Fruit fly (Drosophila melanogaster) whole organism, prepupa: ENCODE data around the gene CG43965.

Experiments used
- CG10631 ChIP-seq: fragments of 200-800 bp; sonication (Bioruptor generic); optimal IDR thresholded peaks from 2 replicates; lab custom pipeline; 2016; ENCODE audit warnings: missing biosample characterization, missing genetic modification characterization
- CG10669 ChIP-seq: fragments of 200-800 bp; sonication (Bioruptor generic); optimal IDR thresholded peaks from 3 replicates; lab custom pipeline; 2018; ENCODE audit warnings: missing biosample characterization, mild to moderate bottlenecking, missing genetic modification characterization, moderate library complexity
- CG11294 ChIP-seq: fragments of 200-800 bp; sonication (Bioruptor generic); IDR thresholded peaks from 2 replicates; pipeline ENCODE4 v1.3.6; 2022; ENCODE audit warnings: missing biosample characterization, missing genetic modification characterization
- CG11762 ChIP-seq: fragments of 200-800 bp; sonication (Bioruptor generic); optimal IDR thresholded peaks from 3 replicates; lab custom pipeline; 2016; ENCODE audit warnings: missing biosample characterization, missing genetic modification characterization; ENCODE audit not compliant: insufficient read depth
- CG11902 ChIP-seq: fragments of 200-800 bp; sonication (Bioruptor generic); optimal IDR thresholded peaks from 3 replicates; lab custom pipeline; 2016; ENCODE audit warnings: missing biosample characterization, missing genetic modification characterization
- CG1621 ChIP-seq: fragments of 200-800 bp; sonication (Bioruptor generic); optimal IDR thresholded peaks from 3 replicates; lab custom pipeline; 2018; ENCODE audit warnings: missing biosample characterization, mild to moderate bottlenecking, missing genetic modification characterization
- CG16779 ChIP-seq: fragments of 200-800 bp; sonication (Bioruptor generic); optimal IDR thresholded peaks from 3 replicates; lab custom pipeline; 2017; ENCODE audit warnings: missing biosample characterization, mild to moderate bottlenecking, missing genetic modification characterization
- CG3032 ChIP-seq: fragments of 200-800 bp; optimal IDR thresholded peaks from 2 replicates; lab custom pipeline; 2019; ENCODE audit warnings: missing biosample characterization, mild to moderate bottlenecking, missing genetic modification characterization, moderate library complexity
- CG32006 ChIP-seq: fragments of 200-800 bp; sonication (Bioruptor generic); optimal IDR thresholded peaks from 3 replicates; lab custom pipeline; 2017; ENCODE audit warnings: missing biosample characterization, mild to moderate bottlenecking, missing genetic modification characterization
- CG34406 ChIP-seq: fragments of 200-800 bp; sonication (Bioruptor generic); optimal IDR thresholded peaks from 3 replicates; lab custom pipeline; 2016; ENCODE audit warnings: missing biosample characterization, missing genetic modification characterization
- CG3919 ChIP-seq: fragments of 200-800 bp; sonication (Bioruptor generic); optimal IDR thresholded peaks from 3 replicates; lab custom pipeline; 2016; ENCODE audit warnings: missing biosample characterization, missing genetic modification characterization
- CG4318 ChIP-seq: fragments of 200-800 bp; sonication (Bioruptor generic); optimal IDR thresholded peaks from 3 replicates; lab custom pipeline; 2017; ENCODE audit warnings: missing biosample characterization, mild to moderate bottlenecking, missing genetic modification characterization
- CG6792 ChIP-seq: fragments of 200-800 bp; sonication (Bioruptor generic); optimal IDR thresholded peaks from 3 replicates; lab custom pipeline; 2016; ENCODE audit warnings: missing biosample characterization, missing genetic modification characterization
- CG6808 ChIP-seq: fragments of 200-800 bp; sonication (Bioruptor generic); optimal IDR thresholded peaks from 3 replicates; lab custom pipeline; 2017; ENCODE audit warnings: missing biosample characterization, missing genetic modification characterization, mild to moderate bottlenecking, moderate library complexity, missing genetic modification reagents
- CG6854 ChIP-seq: fragments of 200-800 bp; sonication (Bioruptor generic); optimal IDR thresholded peaks from 2 replicates; lab custom pipeline; 2017; ENCODE audit warnings: missing biosample characterization, mild to moderate bottlenecking, missing genetic modification characterization
- CG7368 ChIP-seq: fragments of 200-800 bp; sonication (Bioruptor generic); optimal IDR thresholded peaks from 3 replicates; lab custom pipeline; 2016; ENCODE audit warnings: missing biosample characterization, missing genetic modification characterization
- CG8119 ChIP-seq: fragments of 200-800 bp; sonication (Bioruptor generic); IDR thresholded peaks from 3 replicates; pipeline ENCODE4 v1.3.6; 2022; ENCODE audit warnings: missing biosample characterization, missing genetic modification characterization
- CG8319 ChIP-seq: fragments of 200-800 bp; sonication (Bioruptor generic); optimal IDR thresholded peaks from 3 replicates; lab custom pipeline; 2016; ENCODE audit warnings: missing biosample characterization, missing genetic modification characterization
- CG9139 ChIP-seq: fragments of 200-800 bp; sonication (Bioruptor generic); optimal IDR thresholded peaks from 3 replicates; lab custom pipeline; 2017; ENCODE audit warnings: missing biosample characterization, mild to moderate bottlenecking, missing genetic modification characterization
- Eip75B ChIP-seq: fragments of 200-800 bp; sonication (Bioruptor generic); optimal IDR thresholded peaks from 3 replicates; lab custom pipeline; 2016; ENCODE audit warnings: missing biosample characterization, missing genetic modification characterization
- Eip78C ChIP-seq: fragments of 200-800 bp; sonication (Bioruptor generic); peaks from one replicate; lab custom pipeline; 2016; ENCODE audit warnings: missing biosample characterization, missing genetic modification characterization
- Eip93F ChIP-seq: fragments of 200-800 bp; sonication (Bioruptor generic); optimal IDR thresholded peaks from 2 replicates; lab custom pipeline; 2016; ENCODE audit warnings: missing biosample characterization, mild to moderate bottlenecking, missing genetic modification characterization
- Ets21C ChIP-seq: fragments of 200-800 bp; sonication (Bioruptor generic); optimal IDR thresholded peaks from 3 replicates; lab custom pipeline; 2016; ENCODE audit warnings: missing biosample characterization, missing genetic modification characterization
- Gug ChIP-seq: fragments of 200-800 bp; sonication (Bioruptor generic); IDR thresholded peaks from 2 replicates; pipeline ENCODE4 v1.3.6; 2022; ENCODE audit warnings: missing biosample characterization, missing genetic modification characterization
- Hr38 ChIP-seq: sonication (Bioruptor generic); optimal IDR thresholded peaks from 2 replicates; lab custom pipeline; 2016; ENCODE audit warnings: missing biosample characterization, missing genetic modification characterization
- Hr39 ChIP-seq: fragments of 200-800 bp; sonication (Bioruptor generic); optimal IDR thresholded peaks from 2 replicates; lab custom pipeline; 2016; ENCODE audit warnings: missing biosample characterization, missing genetic modification characterization
- Hr4 ChIP-seq: fragments of 200-800 bp; sonication (Bioruptor generic); optimal IDR thresholded peaks from 3 replicates; lab custom pipeline; 2016; ENCODE audit warnings: missing biosample characterization, missing genetic modification characterization
- Lpt ChIP-seq: fragments of 200-800 bp; sonication (Bioruptor generic); optimal IDR thresholded peaks from 3 replicates; lab custom pipeline; 2016; ENCODE audit warnings: missing biosample characterization, missing genetic modification characterization
- OdsH ChIP-seq: fragments of 200-800 bp; sonication (Bioruptor generic); optimal IDR thresholded peaks from 3 replicates; lab custom pipeline; 2016; ENCODE audit warnings: missing biosample characterization, missing genetic modification characterization
- Smox ChIP-seq: fragments of 200-800 bp; sonication (Bioruptor generic); optimal IDR thresholded peaks from 3 replicates; lab custom pipeline; 2016; ENCODE audit warnings: missing biosample characterization, missing genetic modification characterization
- Sox102F ChIP-seq: fragments of 200-800 bp; sonication (Bioruptor generic); optimal IDR thresholded peaks from 2 replicates; lab custom pipeline; 2016; ENCODE audit warnings: missing biosample characterization, mild to moderate bottlenecking, missing genetic modification characterization
- Sox15 ChIP-seq: fragments of 200-800 bp; sonication (Bioruptor generic); optimal IDR thresholded peaks from 3 replicates; lab custom pipeline; 2016; ENCODE audit warnings: missing biosample characterization, missing genetic modification characterization
- acj6 ChIP-seq: fragments of 200-800 bp; sonication (Bioruptor generic); optimal IDR thresholded peaks from 3 replicates; lab custom pipeline; 2016; ENCODE audit warnings: missing biosample characterization, missing genetic modification characterization
- cyc ChIP-seq: fragments of 200-800 bp; sonication (Bioruptor generic); optimal IDR thresholded peaks from 3 replicates; lab custom pipeline; 2016; ENCODE audit warnings: missing biosample characterization, missing genetic modification characterization
- dsx ChIP-seq: fragments of 200-800 bp; optimal IDR thresholded peaks from 3 replicates; lab custom pipeline; 2019; ENCODE audit warnings: missing biosample characterization, mild to moderate bottlenecking, missing genetic modification characterization, moderate library complexity; ENCODE audit not compliant: poor library complexity, severe bottlenecking
- eg ChIP-seq: fragments of 200-800 bp; sonication (Bioruptor generic); IDR thresholded peaks from 3 replicates; pipeline ENCODE4 v1.3.6; 2022; ENCODE audit warnings: missing biosample characterization, missing genetic modification characterization
- esn ChIP-seq: fragments of 200-800 bp; sonication (Bioruptor generic); optimal IDR thresholded peaks from 2 replicates; lab custom pipeline; 2016; ENCODE audit warnings: missing biosample characterization, mild to moderate bottlenecking, missing genetic modification characterization, moderate library complexity
- fd59A ChIP-seq: fragments of 200-800 bp; sonication (Bioruptor generic); optimal IDR thresholded peaks from 2 replicates; lab custom pipeline; 2017; ENCODE audit warnings: missing biosample characterization, mild to moderate bottlenecking, missing genetic modification characterization, missing genetic modification reagents
- fd85E ChIP-seq: fragments of 200-800 bp; sonication (Bioruptor generic); optimal IDR thresholded peaks from 3 replicates; lab custom pipeline; 2016; ENCODE audit warnings: missing biosample characterization, missing genetic modification characterization
- fkh ChIP-seq: fragments of 200-800 bp; sonication (Bioruptor generic); optimal IDR thresholded peaks from 3 replicates; lab custom pipeline; 2017; ENCODE audit warnings: missing biosample characterization, mild to moderate bottlenecking, missing genetic modification characterization, moderate library complexity
- net ChIP-seq: fragments of 200-800 bp; sonication (Bioruptor generic); optimal IDR thresholded peaks from 3 replicates; lab custom pipeline; 2016; ENCODE audit warnings: missing biosample characterization, missing genetic modification characterization
- pdm3 ChIP-seq: fragments of 200-800 bp; sonication (Bioruptor generic); optimal IDR thresholded peaks from 3 replicates; lab custom pipeline; 2016; ENCODE audit warnings: missing biosample characterization, missing genetic modification characterization
- salr ChIP-seq, 2 experiments: fragments of 200-800 bp; sonication (Bioruptor generic); optimal IDR thresholded peaks; 3 replicates each; lab custom pipeline; 2016 to 2018; ENCODE audit warnings: missing biosample characterization in 2 of 2, missing genetic modification characterization in 2 of 2, mild to moderate bottlenecking in 1 of 2
- spab ChIP-seq: fragments of 200-800 bp; sonication (Bioruptor generic); optimal IDR thresholded peaks from 2 replicates; lab custom pipeline; 2017; ENCODE audit warnings: missing biosample characterization, mild to moderate bottlenecking, missing genetic modification characterization, missing genetic modification reagents
- ss ChIP-seq, 2 experiments: fragments of 200-800 bp; sonication (Bioruptor generic); optimal IDR thresholded peaks; 2 replicates in 1 of 2; 3 replicates in 1 of 2; lab custom pipeline; 2017 to 2018; ENCODE audit warnings: mild to moderate bottlenecking in 2 of 2, missing biosample characterization in 2 of 2, missing genetic modification characterization in 2 of 2, moderate library complexity in 1 of 2
- svp ChIP-seq: fragments of 200-800 bp; sonication (Bioruptor generic); peaks from one replicate; lab custom pipeline; 2016; ENCODE audit warnings: missing biosample characterization, missing genetic modification characterization

CG43965 gene

DNA sequence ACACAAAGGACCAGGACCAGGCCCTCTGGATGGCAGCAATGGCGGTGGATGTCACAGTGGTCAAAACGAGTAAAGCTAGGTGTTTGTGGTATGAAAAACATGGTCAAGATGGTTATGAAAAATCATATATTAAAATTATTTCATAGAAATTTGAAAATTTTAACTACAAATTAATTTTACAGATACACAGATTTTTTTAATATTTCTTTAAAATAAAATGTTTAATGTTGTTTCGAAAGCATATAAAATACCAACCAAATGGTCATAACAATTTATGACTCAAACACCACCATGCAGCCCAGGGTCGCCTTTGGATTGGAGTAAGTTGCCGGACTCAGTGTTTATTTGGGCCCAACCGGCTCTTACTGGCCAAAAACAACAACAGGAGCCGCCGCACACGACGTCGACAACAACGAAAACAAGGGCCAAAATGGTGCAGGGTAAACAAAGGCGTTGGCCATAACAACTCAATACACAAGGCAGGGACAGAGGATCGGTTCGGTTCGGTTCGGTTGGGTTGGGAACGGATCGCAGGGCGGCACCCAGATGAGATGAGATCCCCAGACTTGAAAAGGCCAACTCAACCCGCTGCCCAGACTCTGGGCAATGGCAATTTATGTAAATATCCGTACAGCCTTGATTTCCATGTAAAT is 23.8 kb downstream of the CG43965 start (continued):
- TF ChIP-seq CG6792 (GFP tag; lab: Kevin White, UChicago): peak; percentile 80
- peak; percentile 81 for TF ChIP-seq CG3032
- no peak for TF ChIP-seq Hr39 (GFP tag; lab: Kevin White, UChicago)
- TF ChIP-seq Eip78C (GFP tag; lab: Kevin White, UChicago): peak; percentile 94
- no peak for TF ChIP-seq Hr4
- TF ChIP-seq CG9139 (GFP tag; lab: Kevin White, UChicago): peak; percentile 68
- TF ChIP-seq net: peak; percentile 14
- TF ChIP-seq dsx (GFP tag; lab: Kevin White, UChicago): peak; percentile 77
- TF ChIP-seq CG11902 (GFP tag; lab: Kevin White, UChicago): peak; percentile 63
- TF ChIP-seq eg (GFP tag; lab: Robert Waterston, UW): no peak
- peak; percentile 71 for TF ChIP-seq esn (GFP tag; lab: Kevin White, UChicago)
- peak; percentile 78 for TF ChIP-seq CG6808
- TF ChIP-seq Eip93F: peak; percentile 24
- no peak for TF ChIP-seq Hr38

DNA sequence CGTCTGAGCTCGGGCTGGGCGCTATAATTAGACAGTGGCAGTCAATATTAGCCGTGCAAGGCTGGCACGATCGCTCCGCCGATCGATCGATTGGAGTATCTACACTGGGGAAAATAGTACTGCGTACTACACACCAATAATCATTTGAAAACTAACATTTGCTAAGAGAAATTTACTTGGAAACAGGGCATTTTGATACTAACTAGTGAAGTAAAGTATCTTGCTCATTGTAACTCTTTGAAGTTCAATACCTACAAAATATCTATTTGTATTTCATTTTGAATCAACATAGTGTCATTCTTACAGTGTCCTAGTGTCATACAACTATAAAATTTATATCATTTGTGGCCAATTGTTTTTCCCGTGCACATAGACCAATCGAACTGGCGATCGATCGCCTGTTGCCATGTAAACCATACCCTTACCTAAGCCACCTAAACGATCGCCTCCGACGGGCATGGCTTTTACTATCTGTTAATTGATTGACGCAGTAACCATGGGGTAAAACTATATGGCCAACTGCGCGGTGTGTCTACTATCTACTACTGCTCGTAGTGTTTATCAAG is 24.8 kb downstream of the CG43965 start:
- TF ChIP-seq CG7368 (peak; percentile 17), fkh (GFP tag; lab: Kevin White, UChicago) (peak; percentile 60), CG10669 (GFP tag; lab: Kevin White, UChicago) (peak; percentile 73), CG11902 (GFP tag; lab: Kevin White, UChicago) (peak; percentile 32), Sox15 (peak; percentile 52), svp (no peak), CG8119 (peak; percentile 64), CG6808 (peak; percentile 43), Lpt (GFP tag; lab: Kevin White, UChicago) (peak; percentile 38), CG6792 (GFP tag; lab: Kevin White, UChicago) (peak; percentile 61), salr (GFP tag; optimal IDR thresholded peaks at IDR 0.05; lab: Kevin White, UChicago) (peak; percentile 61 to 67), net (peak; percentile 68), Sox102F (peak; percentile 39), Hr4 (peak; percentile 77), CG11762 (GFP tag; lab: Kevin White, UChicago) (peak; percentile 42), fd59A (GFP tag; lab: Kevin White, UChicago) (peak; percentile 68), fd85E (GFP tag; lab: Kevin White, UChicago) (no peak), CG11294 (peak; percentile 52; the same call in 1 of the 2 replicates), OdsH (GFP tag; lab: Kevin White, UChicago) (peak; percentile 80), Hr38 (no peak), CG1621 (tag; lab: Kevin White, UChicago) (peak; percentile 67), CG8319 (GFP tag; lab: Kevin White, UChicago) (no peak), CG34406 (GFP tag; lab: Kevin White, UChicago) (peak; percentile 64), Hr39 (GFP tag; lab: Kevin White, UChicago) (peak; percentile 64), eg (GFP tag; lab: Robert Waterston, UW) (peak; percentile 68), CG4318 (GFP tag; lab: Kevin White, UChicago) (peak; percentile 48), spab (peak; percentile 54), Eip75B (GFP tag; lab: Kevin White, UChicago) (peak; percentile 64), CG6854 (GFP tag; lab: Kevin White, UChicago) (no peak), dsx (GFP tag; lab: Kevin White, UChicago) (peak; percentile 52), CG32006 (GFP tag; lab: Kevin White, UChicago) (peak; percentile 83), Gug (GFP tag; lab: Robert Waterston, UW) (peak; percentile 65), esn (GFP tag; lab: Kevin White, UChicago) (peak; percentile 55), CG3919 (GFP tag; lab: Kevin White, UChicago) (peak; percentile 61), CG16779 (tag; lab: Kevin White, UChicago) (no peak), ss (GFP tag; optimal IDR thresholded peaks at IDR 0.05; lab: Kevin White, UChicago) (peak in 1 of 2 experiments; percentile 20), cyc (peak; percentile 5), Ets21C (GFP tag; lab: Kevin White, UChicago) (peak; percentile 40), CG10631 (GFP tag; lab: Kevin White, UChicago) (peak; percentile 68), CG9139 (GFP tag; lab: Kevin White, UChicago) (no peak), pdm3 (GFP tag; lab: Kevin White, UChicago) (peak; percentile 76), Eip93F (no peak), Smox (GFP tag; lab: Kevin White, UChicago) (peak; percentile 53), acj6 (GFP tag; lab: Kevin White, UChicago) (peak; percentile 70)
